Worm (Caenorhabditis elegans) whole organism, L1 larva: ENCODE measurements around the gene hpx-2.
"Not testable (repeated sequence)": the region's sequence is repeated elsewhere in the genome, so short reads cannot be mapped to it uniquely, and the experiment has no call there.

ENCODE experiments used
- dpl-1 ChIP-seq, 3 experiments: fragments of 150-350 bp in 2 of 3; sonication (generic microtip) in 1 of 3; optimal IDR thresholded peaks; 2 replicates each; lab custom pipeline; 2014 to 2017; ENCODE audit warnings: missing biosample characterization in 3 of 3, missing genetic modification characterization in 3 of 3, missing genetic modification reagents in 3 of 3
- elt-3 ChIP-seq, 6 experiments: fragments of 150-350 bp in 1 of 6; sonication (generic microtip); optimal IDR thresholded peaks; 2 replicates each; lab custom pipeline; 2017 to 2018; ENCODE audit warnings: missing biosample characterization in 6 of 6, missing genetic modification characterization in 6 of 6, inconsistent platforms in 1 of 6
- fkh-10 ChIP-seq: sonication (generic microtip); optimal IDR thresholded peaks from 2 replicates; lab custom pipeline; 2017; ENCODE audit warnings: missing biosample characterization, missing genetic modification reagents, missing genetic modification characterization
- nhr-237 ChIP-seq: fragments of 150-350 bp; optimal IDR thresholded peaks from 2 replicates; lab custom pipeline; 2014; ENCODE audit warnings: missing biosample characterization, missing genetic modification characterization
- nhr-85 ChIP-seq: sonication (generic microtip); peaks from one replicate; lab custom pipeline; 2016; ENCODE audit warnings: missing genetic modification characterization, inconsistent platforms, missing compliant biosample characterization
- skn-1 ChIP-seq: fragments of 150-350 bp; optimal IDR thresholded peaks from 2 replicates; lab custom pipeline; 2014; ENCODE audit warnings: missing biosample characterization, missing genetic modification characterization
- unc-62 ChIP-seq: fragments of 150-350 bp; optimal IDR thresholded peaks from 2 replicates; lab custom pipeline; 2014; ENCODE audit warnings: missing biosample characterization, missing genetic modification reagents, missing genetic modification characterization
- vab-15 ChIP-seq: sonication (generic microtip); optimal IDR thresholded peaks from 2 replicates; lab custom pipeline; 2017; ENCODE audit warnings: missing genotype, mild to moderate bottlenecking, missing genetic modification characterization, missing compliant biosample characterization

DNA sequence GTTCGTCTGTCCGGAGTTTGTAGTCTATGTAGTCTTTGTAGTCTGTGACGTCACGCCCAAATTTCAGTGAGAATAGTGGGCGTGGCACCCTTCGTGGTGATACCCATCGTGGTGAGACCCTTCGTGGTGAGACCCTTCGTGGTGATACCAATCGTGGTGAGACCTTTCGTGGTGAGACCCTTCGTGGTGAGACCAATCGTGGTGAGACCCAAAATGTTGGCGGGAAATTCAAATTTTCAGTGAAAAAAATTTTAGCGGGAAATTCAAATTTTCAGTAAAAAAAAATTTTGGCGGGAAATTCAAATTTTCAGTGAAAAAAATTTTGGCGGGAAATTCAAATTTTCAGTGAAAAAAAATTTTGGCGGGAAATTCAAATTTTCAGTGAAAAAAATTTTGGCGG lies 31.9 kb downstream of the hpx-2 start:
- TF ChIP-seq nhr-85; nhr-237 (tag; lab: Kevin White, UChicago); dpl-1 (GFP tag; optimal IDR thresholded peaks at IDR 0.05; lab: Kevin White, UChicago); vab-15 (tag; lab: Kevin White, UChicago); unc-62; fkh-10 (GFP tag; lab: Kevin White, UChicago); elt-3 (tag; optimal IDR thresholded peaks at IDR 0.05; lab: Kevin White, UChicago); skn-1 (tag; lab: Kevin White, UChicago): not testable (repeated sequence)
